Worm (Caenorhabditis elegans): Measurements from ENCODE around the gene F36H1.12.

F36H1.12 gene

ce11 chrIV:11082789-11083235 is 29.3 kb upstream of the F36H1.12 start (continued):
- TF ChIP-seq F16B12.6 (tag; optimal IDR thresholded peaks at IDR 0.05) (peak; percentile 34), nhr-76 (tag; optimal IDR thresholded peaks at IDR 0.05) (no peak), pqm-1 (tag; optimal IDR thresholded peaks at IDR 0.05) (no peak), lin-15B (tag; optimal IDR thresholded peaks at IDR 0.05) (no peak), hpl-2 (GFP tag; optimal IDR thresholded peaks at IDR 0.05) (peak; percentile 54), nhr-19 (GFP tag; conservative IDR thresholded peaks at IDR 0.05) (peak; percentile 91), lin-35 (GFP tag; optimal IDR thresholded peaks at IDR 0.05) (peak; percentile 85 to 87), mab-9 (GFP tag; IDR thresholded peaks at IDR 0.05) (peak; percentile 81)

DNA sequence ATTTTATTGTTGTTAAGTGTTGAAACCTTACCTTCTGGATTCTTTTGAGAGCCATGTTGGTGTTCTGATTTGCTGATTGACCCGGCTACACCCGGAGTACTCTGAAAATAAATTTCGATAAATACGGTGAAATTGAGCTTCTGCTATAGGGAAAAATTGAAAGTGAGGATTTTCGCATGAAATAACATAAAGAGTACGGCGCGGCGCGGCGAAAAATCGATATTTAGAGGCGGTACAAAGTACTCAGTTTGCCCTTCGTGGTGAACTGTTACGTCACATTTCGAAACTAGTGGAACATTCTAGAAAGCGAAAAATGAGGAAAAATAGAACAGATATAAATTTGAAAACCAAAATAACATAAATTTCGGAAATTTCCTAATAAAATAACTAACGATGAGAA is 28.7 kb upstream of the F36H1.12 start, which contains the start of gene let-70:
TSS of gene let-70 (minus strand) at position 101 of the 400 bp plus-strand sequence.
- TF ChIP-seq skn-1 (tag; optimal IDR thresholded peaks at IDR 0.05) (peak; percentile 23), xbp-1 (tag; optimal IDR thresholded peaks at IDR 0.05) (no peak)

- peak; percentile 6 to 7 for TF ChIP-seq efl-1 (optimal IDR thresholded peaks at IDR 0.05)
- TF ChIP-seq efl-1 (GFP tag; optimal IDR thresholded peaks at IDR 0.05 in 1 of 2) = peak in 1 of 2 experiments; percentile 67
- TF ChIP-seq unc-130 (tag; optimal IDR thresholded peaks at IDR 0.05) = no peak
- TF ChIP-seq elt-2 (tag; optimal IDR thresholded peaks at IDR 0.05) = no peak
- TF ChIP-seq lin-13 (GFP tag; optimal IDR thresholded peaks at IDR 0.05) = no peak
- TF ChIP-seq nhr-90 (tag; optimal IDR thresholded peaks at IDR 0.05; ENCODE audit: poor library complexity) = peak; percentile 5
- peak in 1 of 2 experiments; percentile 4 for TF ChIP-seq lsy-2 (tag; optimal IDR thresholded peaks at IDR 0.05)
- TF ChIP-seq mdl-1 (tag; optimal IDR thresholded peaks at IDR 0.05) = no peak
- TF ChIP-seq xbp-1 (tag; optimal IDR thresholded peaks at IDR 0.05) = peak; percentile 14
- peak; percentile 90 for TF ChIP-seq ama-1 (optimal IDR thresholded peaks at IDR 0.05)
- TF ChIP-seq fos-1 (tag; optimal IDR thresholded peaks at IDR 0.05) = no peak
- TF ChIP-seq snu-23 (GFP tag; optimal IDR thresholded peaks at IDR 0.05) = peak; percentile 9
- no peak for TF ChIP-seq nhr-11 (tag; optimal IDR thresholded peaks at IDR 0.05)
- TF ChIP-seq hlh-17 (GFP tag; optimal IDR thresholded peaks at IDR 0.05; ENCODE audit: borderline replicate concordance) = no peak
- TF ChIP-seq aly-2 (tag; optimal IDR thresholded peaks at IDR 0.05) = peak; percentile 22
- no peak for TF ChIP-seq nhr-12 (tag; optimal IDR thresholded peaks at IDR 0.05)
- TF ChIP-seq nhr-77 (tag; optimal IDR thresholded peaks at IDR 0.05) = no peak
- TF ChIP-seq ceh-8 (GFP tag; optimal IDR thresholded peaks at IDR 0.05) = peak; percentile 21
- peak; percentile 69 for TF ChIP-seq nhr-85 (tag)
- TF ChIP-seq lir-3 (tag; optimal IDR thresholded peaks at IDR 0.05; ENCODE audit: poor library complexity) = peak; percentile 13
- TF ChIP-seq skn-1 (tag; optimal IDR thresholded peaks at IDR 0.05) = no peak
- TF ChIP-seq lin-15B (tag; optimal IDR thresholded peaks at IDR 0.05) = no peak
- TF ChIP-seq rnt-1 (tag; optimal IDR thresholded peaks at IDR 0.05) = peak; percentile 10
- TF ChIP-seq dsc-1 (tag; optimal IDR thresholded peaks at IDR 0.05) = peak; percentile 25
- peak; percentile 12 for TF ChIP-seq ztf-4 (tag; optimal IDR thresholded peaks at IDR 0.05)
Observed at ce11 chrIV:11080823-11081285, 27.4 kb upstream of the F36H1.12 start, which contains the start of gene atg-7. Gene atg-7 (minus strand): TSS chrIV:11081055.

- no peak for TF ChIP-seq aly-2 (tag; optimal IDR thresholded peaks at IDR 0.05)
- no peak for TF ChIP-seq pag-3 (tag; optimal IDR thresholded peaks at IDR 0.05; ENCODE audit: borderline replicate concordance, insufficient read depth)
- TF ChIP-seq ceh-82 (tag; optimal IDR thresholded peaks at IDR 0.05) = no peak
- no peak for TF ChIP-seq ces-1 (GFP tag; optimal IDR thresholded peaks at IDR 0.05)
- TF ChIP-seq sptf-1 (tag; optimal IDR thresholded peaks at IDR 0.05) = no peak
- TF ChIP-seq ceh-63 (GFP tag; optimal IDR thresholded peaks at IDR 0.05) = no peak
- TF ChIP-seq nhr-90 (tag; optimal IDR thresholded peaks at IDR 0.05; ENCODE audit: poor library complexity) = no peak
- no peak for TF ChIP-seq fkh-10 (GFP tag; optimal IDR thresholded peaks at IDR 0.05)
- no peak for TF ChIP-seq lir-3 (tag; optimal IDR thresholded peaks at IDR 0.05; ENCODE audit: poor library complexity)
- TF ChIP-seq elt-3 (tag; optimal IDR thresholded peaks at IDR 0.05) = no peak
- TF ChIP-seq lin-15B (tag; optimal IDR thresholded peaks at IDR 0.05) = no peak
- no peak for TF ChIP-seq vab-15 (tag; optimal IDR thresholded peaks at IDR 0.05)
- TF ChIP-seq ceh-88 (GFP tag; IDR thresholded peaks at IDR 0.05) = no peak
- no peak for TF ChIP-seq hlh-4 (tag; optimal IDR thresholded peaks at IDR 0.05)
- no peak for TF ChIP-seq ets-5 (GFP tag; IDR thresholded peaks at IDR 0.05)
- TF ChIP-seq mep-1 (tag; optimal IDR thresholded peaks at IDR 0.05) = no peak
- no peak for TF ChIP-seq unc-130 (tag; optimal IDR thresholded peaks at IDR 0.05)
- TF ChIP-seq sox-4 (tag; optimal IDR thresholded peaks at IDR 0.05) = no peak
- no peak for TF ChIP-seq aha-1 (tag; optimal IDR thresholded peaks at IDR 0.05)
Observed at ce11 chrIV:11078482-11078881, 25.0 kb upstream of the F36H1.12 start, which contains the start of gene Y5F2A.4. Gene Y5F2A.4 (minus strand): TSS chrIV:11078582.
